Worm (Caenorhabditis elegans) whole organism, L1 larva: ENCODE results near the gene R10E4.7.

ENCODE experiments used
- C04F5.9 ChIP-seq: sonication (generic microtip); optimal IDR thresholded peaks from 2 replicates; lab custom pipeline; 2016; ENCODE audit warnings: missing genetic modification characterization, missing compliant biosample characterization
- C16A3.4 ChIP-seq: fragments of 150-350 bp; optimal IDR thresholded peaks from 2 replicates; lab custom pipeline; 2014; ENCODE audit warnings: missing biosample characterization, missing genetic modification characterization
- C34B4.2 ChIP-seq: sonication (generic microtip); optimal IDR thresholded peaks from 2 replicates; lab custom pipeline; 2017; ENCODE audit warnings: mild to moderate bottlenecking, missing genetic modification characterization, missing compliant biosample characterization
- F16B12.6 ChIP-seq: fragments of 150-350 bp; optimal IDR thresholded peaks from 2 replicates; lab custom pipeline; 2014; ENCODE audit warnings: missing biosample characterization, missing genetic modification characterization
- ama-1 ChIP-seq: fragments of 150-350 bp; optimal IDR thresholded peaks from 2 replicates; lab custom pipeline; 2014
- blmp-1 ChIP-seq: fragments of 150-350 bp; optimal IDR thresholded peaks from 2 replicates; lab custom pipeline; 2014; ENCODE audit warnings: missing biosample characterization, missing genetic modification characterization
- ceh-8 ChIP-seq: fragments of 200-800 bp; sonication (Bioruptor generic); optimal IDR thresholded peaks from 2 replicates; lab custom pipeline; 2018; ENCODE audit warnings: mild to moderate bottlenecking, missing genetic modification characterization, moderate library complexity, missing compliant biosample characterization
- ceh-82 ChIP-seq, 3 experiments: fragments of 150-350 bp in 1 of 3; sonication (generic microtip) in 2 of 3; optimal IDR thresholded peaks; 2 replicates each; lab custom pipeline; 2014 to 2017; ENCODE audit warnings: missing biosample characterization in 3 of 3, missing genetic modification characterization in 3 of 3
- dpl-1 ChIP-seq, 3 experiments: fragments of 150-350 bp in 2 of 3; sonication (generic microtip) in 1 of 3; optimal IDR thresholded peaks; 2 replicates each; lab custom pipeline; 2014 to 2017; ENCODE audit warnings: missing biosample characterization in 3 of 3, missing genetic modification characterization in 3 of 3, missing genetic modification reagents in 3 of 3
- efl-1 ChIP-seq, 4 experiments: fragments of 150-350 bp; optimal IDR thresholded peaks in 3 of 4; peaks in 1 of 4; 1 replicate in 1 of 4; 2 replicates in 3 of 4; lab custom pipeline; 2014; ENCODE audit warnings: missing biosample characterization in 2 of 4, missing genetic modification characterization in 2 of 4, missing genetic modification reagents in 2 of 4
- efl-3 ChIP-seq: fragments of 200-800 bp; sonication (Bioruptor generic); optimal IDR thresholded peaks from 2 replicates; lab custom pipeline; 2018; ENCODE audit warnings: mild to moderate bottlenecking, missing genetic modification characterization, missing compliant biosample characterization
- egl-27 ChIP-seq, 2 experiments: fragments of 150-350 bp in 1 of 2; sonication (generic microtip); optimal IDR thresholded peaks; 3 replicates each; lab custom pipeline; 2017 to 2018; ENCODE audit warnings: missing biosample characterization in 2 of 2, missing genetic modification characterization in 2 of 2, missing genetic modification reagents in 2 of 2
- elt-3 ChIP-seq, 6 experiments: fragments of 150-350 bp in 1 of 6; sonication (generic microtip); optimal IDR thresholded peaks; 2 replicates each; lab custom pipeline; 2017 to 2018; ENCODE audit warnings: missing biosample characterization in 6 of 6, missing genetic modification characterization in 6 of 6, inconsistent platforms in 1 of 6
- fos-1 ChIP-seq: fragments of 150-350 bp; optimal IDR thresholded peaks from 2 replicates; lab custom pipeline; 2014; ENCODE audit warnings: missing biosample characterization, missing genetic modification characterization
- hlh-4 ChIP-seq: sonication (generic microtip); optimal IDR thresholded peaks from 2 replicates; lab custom pipeline; 2016; ENCODE audit warnings: mild to moderate bottlenecking, missing genetic modification characterization, missing compliant biosample characterization
- irx-1 ChIP-seq: sonication (generic microtip); optimal IDR thresholded peaks from 2 replicates; lab custom pipeline; 2016; ENCODE audit warnings: missing genetic modification characterization, missing compliant biosample characterization
- jun-1 ChIP-seq: fragments of 150-350 bp; optimal IDR thresholded peaks from 2 replicates; lab custom pipeline; 2014; ENCODE audit warnings: missing biosample characterization, missing genetic modification reagents, missing genetic modification characterization
- lin-15B ChIP-seq: fragments of 150-350 bp; sonication (generic microtip); optimal IDR thresholded peaks from 3 replicates; lab custom pipeline; 2014; ENCODE audit warnings: missing biosample characterization, missing genetic modification characterization
- lin-35 ChIP-seq, 2 experiments: fragments of 150-350 bp; optimal IDR thresholded peaks; 2 replicates each; lab custom pipeline; 2014; ENCODE audit warnings: missing biosample characterization in 2 of 2, missing genetic modification characterization in 2 of 2, missing genetic modification reagents in 2 of 2
- lin-39 ChIP-seq: fragments of 150-350 bp; optimal IDR thresholded peaks from 2 replicates; lab custom pipeline; 2014; ENCODE audit warnings: missing biosample characterization, missing genetic modification reagents, missing genetic modification characterization
- lsy-2 ChIP-seq, 2 experiments: fragments of 150-350 bp; optimal IDR thresholded peaks; 2 replicates each; lab custom pipeline; 2014; ENCODE audit warnings: missing biosample characterization in 2 of 2, missing genetic modification characterization in 2 of 2
- mdl-1 ChIP-seq, 2 experiments: fragments of 150-350 bp; optimal IDR thresholded peaks; 2 replicates each; lab custom pipeline; 2014 to 2017; ENCODE audit warnings: missing biosample characterization in 2 of 2, missing genetic modification characterization in 2 of 2, inconsistent platforms in 1 of 2
- mep-1 ChIP-seq: fragments of 150-350 bp; optimal IDR thresholded peaks from 2 replicates; lab custom pipeline; 2014; ENCODE audit warnings: missing biosample characterization, missing genetic modification characterization
- nhr-11 ChIP-seq: fragments of 150-350 bp; optimal IDR thresholded peaks from 2 replicates; lab custom pipeline; 2014; ENCODE audit warnings: missing biosample characterization, missing genetic modification characterization
- nhr-19 ChIP-seq: fragments of 200-800 bp; sonication (Bioruptor generic); conservative IDR thresholded peaks from 2 replicates; pipeline ENCODE4 v1.3.6; 2022; ENCODE audit warnings: missing genetic modification characterization, missing compliant biosample characterization
- nhr-20 ChIP-seq: sonication (generic microtip); optimal IDR thresholded peaks from 2 replicates; lab custom pipeline; 2016; ENCODE audit warnings: mild to moderate bottlenecking, missing genetic modification characterization, missing compliant biosample characterization
- nhr-237 ChIP-seq: fragments of 150-350 bp; optimal IDR thresholded peaks from 2 replicates; lab custom pipeline; 2014; ENCODE audit warnings: missing biosample characterization, missing genetic modification characterization
- nhr-28 ChIP-seq: fragments of 150-350 bp; optimal IDR thresholded peaks from 2 replicates; lab custom pipeline; 2014; ENCODE audit warnings: missing biosample characterization, missing genetic modification characterization
- nhr-71 ChIP-seq: sonication (generic microtip); optimal IDR thresholded peaks from 2 replicates; lab custom pipeline; 2016; ENCODE audit warnings: mild to moderate bottlenecking, missing genetic modification characterization, moderate library complexity, missing compliant biosample characterization
- nhr-76 ChIP-seq: sonication (generic microtip); optimal IDR thresholded peaks from 2 replicates; lab custom pipeline; 2017; ENCODE audit warnings: missing biosample characterization, missing genetic modification characterization
- nhr-77 ChIP-seq: fragments of 150-350 bp; optimal IDR thresholded peaks from 2 replicates; lab custom pipeline; 2014; ENCODE audit warnings: missing biosample characterization, missing genetic modification characterization
- nhr-85 ChIP-seq: sonication (generic microtip); peaks from one replicate; lab custom pipeline; 2016; ENCODE audit warnings: missing genetic modification characterization, inconsistent platforms, missing compliant biosample characterization
- nhr-90 ChIP-seq: sonication (generic microtip); optimal IDR thresholded peaks from 2 replicates; lab custom pipeline; 2016; ENCODE audit warnings: mild to moderate bottlenecking, missing genetic modification characterization, missing compliant biosample characterization; ENCODE audit not compliant: poor library complexity
- pax-3 ChIP-seq: fragments of 200-800 bp; sonication (Bioruptor generic); optimal IDR thresholded peaks from 2 replicates; lab custom pipeline; 2018; ENCODE audit warnings: mild to moderate bottlenecking, missing genetic modification characterization, moderate library complexity, missing compliant biosample characterization
- pqm-1 ChIP-seq: sonication (generic microtip); optimal IDR thresholded peaks from 3 replicates; lab custom pipeline; 2017; ENCODE audit warnings: missing biosample characterization, missing genetic modification characterization
- skn-1 ChIP-seq: fragments of 150-350 bp; optimal IDR thresholded peaks from 2 replicates; lab custom pipeline; 2014; ENCODE audit warnings: missing biosample characterization, missing genetic modification characterization
- snu-23 ChIP-seq: sonication (generic microtip); optimal IDR thresholded peaks from 2 replicates; lab custom pipeline; 2016; ENCODE audit warnings: missing genetic modification characterization, missing compliant biosample characterization
- sup-37 ChIP-seq: fragments of 200-800 bp; sonication (Bioruptor generic); optimal IDR thresholded peaks from 2 replicates; lab custom pipeline; 2018; ENCODE audit warnings: mild to moderate bottlenecking, missing genetic modification characterization, missing compliant biosample characterization
- swsn-7 ChIP-seq: sonication (generic microtip); optimal IDR thresholded peaks from 2 replicates; lab custom pipeline; 2016; ENCODE audit warnings: missing genetic modification characterization, missing compliant biosample characterization
- tbx-2 ChIP-seq: sonication (generic microtip); optimal IDR thresholded peaks from 2 replicates; lab custom pipeline; 2016; ENCODE audit warnings: missing genetic modification characterization, missing compliant biosample characterization
- tlp-1 ChIP-seq: fragments of 150-350 bp; optimal IDR thresholded peaks from 2 replicates; lab custom pipeline; 2014; ENCODE audit warnings: missing biosample characterization, missing genetic modification characterization
- unc-130 ChIP-seq: fragments of 150-350 bp; optimal IDR thresholded peaks from 2 replicates; lab custom pipeline; 2017; ENCODE audit warnings: missing biosample characterization, missing genetic modification characterization, inconsistent platforms
- unc-98 ChIP-seq: fragments of 200-800 bp; sonication (Bioruptor generic); IDR thresholded peaks from 2 replicates; pipeline ENCODE4 v1.3.6; 2022; ENCODE audit warnings: missing genetic modification characterization, missing compliant biosample characterization
- xbp-1 ChIP-seq: sonication (generic microtip); optimal IDR thresholded peaks from 2 replicates; lab custom pipeline; 2016; ENCODE audit warnings: missing genetic modification characterization, missing compliant biosample characterization

The R10E4.7 gene

ce11 chrIII:4289952-4290351 is 4.7 kb upstream of the R10E4.7 start:
- no peak for TF ChIP-seq efl-1 (optimal IDR thresholded peaks at IDR 0.05; lab: Kevin White, UChicago)
- peak in 1 of 2 experiments; percentile 30 for TF ChIP-seq efl-1 (GFP tag; optimal IDR thresholded peaks at IDR 0.05 in 1 of 2; lab: Kevin White, UChicago)
- TF ChIP-seq nhr-11: no peak
- TF ChIP-seq, all 84 proteins: peak for 1

ce11 chrIII:4291216-4291691 is 3.4 kb upstream of the R10E4.7 start, which contains the start of gene mcm-5:
Gene mcm-5 (minus strand): TSS chrIII:4291266.
- TF ChIP-seq mep-1 (tag; lab: Kevin White, UChicago): peak; percentile 66
- peak; percentile 77 for TF ChIP-seq unc-130 (tag; lab: Kevin White, UChicago)
- TF ChIP-seq nhr-71 (tag; lab: Kevin White, UChicago): peak; percentile 46
- peak in 1 of 3 experiments; percentile 9 for TF ChIP-seq ceh-82 (tag; optimal IDR thresholded peaks at IDR 0.05; lab: Kevin White, UChicago)
- TF ChIP-seq dpl-1 (GFP tag; optimal IDR thresholded peaks at IDR 0.05; lab: Kevin White, UChicago): peak; percentile 84 to 91 (median 86)
- peak; percentile 73 to 81 for TF ChIP-seq efl-1 (optimal IDR thresholded peaks at IDR 0.05; lab: Kevin White, UChicago)
- TF ChIP-seq efl-1 (GFP tag; optimal IDR thresholded peaks at IDR 0.05 in 1 of 2; lab: Kevin White, UChicago): peak; percentile 88 to 98
- TF ChIP-seq C04F5.9 (tag; lab: Kevin White, UChicago): no peak
- TF ChIP-seq efl-3 (GFP tag; lab: Kevin White, UChicago): no peak
- peak; percentile 49 for TF ChIP-seq skn-1
- no peak for TF ChIP-seq unc-98 (GFP tag; lab: Robert Waterston, UW)
- TF ChIP-seq nhr-85 (tag; lab: Kevin White, UChicago): peak; percentile 65
- peak; percentile 86 for TF ChIP-seq F16B12.6 (tag; lab: Kevin White, UChicago)
- TF ChIP-seq lin-35 (GFP tag; optimal IDR thresholded peaks at IDR 0.05; lab: Kevin White, UChicago): peak; percentile 82 to 89
- TF ChIP-seq nhr-28 (tag; lab: Kevin White, UChicago): no peak
- TF ChIP-seq lsy-2 (tag; optimal IDR thresholded peaks at IDR 0.05; lab: Kevin White, UChicago): peak; percentile 54 to 75
- no peak for TF ChIP-seq pax-3
- no peak for TF ChIP-seq nhr-76
- TF ChIP-seq jun-1 (tag; lab: Kevin White, UChicago): no peak
- TF ChIP-seq snu-23 (GFP tag; lab: Kevin White, UChicago): peak; percentile 65
- TF ChIP-seq C16A3.4 (tag; lab: Kevin White, UChicago): peak; percentile 36
- TF ChIP-seq lin-15B (tag; lab: Kevin White, UChicago): peak; percentile 3
- TF ChIP-seq nhr-20 (tag; lab: Kevin White, UChicago): peak; percentile 34
- TF ChIP-seq nhr-77 (tag; lab: Kevin White, UChicago): no peak
- peak; percentile 34 for TF ChIP-seq swsn-7 (tag; lab: Kevin White, UChicago)
- 0 out of 2 replicates have a peak, but pooled peaks have one; percentile 16 for TF ChIP-seq nhr-19 (GFP tag; lab: Robert Waterston, UW)
- TF ChIP-seq sup-37 (GFP tag; lab: Kevin White, UChicago): no peak
- peak; percentile 28 for TF ChIP-seq nhr-90 (tag; lab: Kevin White, UChicago)
- peak; percentile 52 for TF ChIP-seq blmp-1
- TF ChIP-seq elt-3 (tag; optimal IDR thresholded peaks at IDR 0.05; lab: Kevin White, UChicago): peak in 1 of 6 experiments; percentile 48
- peak; percentile 42 for TF ChIP-seq xbp-1 (tag; lab: Kevin White, UChicago)
- no peak for TF ChIP-seq pqm-1 (tag; lab: Kevin White, UChicago)
- TF ChIP-seq nhr-237 (tag; lab: Kevin White, UChicago): no peak
- no peak for TF ChIP-seq ama-1

DNA sequence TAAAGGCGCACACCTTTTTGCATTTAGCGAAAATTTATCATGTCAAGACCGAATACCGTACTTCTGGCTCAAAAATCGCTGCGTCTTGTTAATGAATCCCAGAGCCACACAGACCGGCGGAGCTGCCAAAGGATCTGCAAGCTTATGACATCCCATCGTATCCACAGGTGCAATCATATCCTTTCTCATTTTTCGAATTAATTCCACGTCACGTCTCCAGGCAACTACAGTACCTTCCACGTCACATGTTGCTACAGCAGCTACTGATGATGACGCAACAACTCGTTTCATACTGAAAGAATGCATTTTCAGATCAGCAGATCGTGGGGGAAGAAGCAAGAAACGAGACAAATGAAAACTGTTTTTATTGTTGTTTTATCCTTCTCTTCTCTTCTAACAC is 1.5 kb upstream of the R10E4.7 start, which contains the start of gene R10E4.6:
Gene R10E4.6, plus strand, starts transcription at position 301 of the 400 bp plus-strand sequence.
- TF ChIP-seq fos-1 (tag; lab: Kevin White, UChicago) (no peak), unc-130 (tag; lab: Kevin White, UChicago) (no peak), tbx-2 (no peak), pqm-1 (tag; lab: Kevin White, UChicago) (no peak), tlp-1 (tag; lab: Kevin White, UChicago) (no peak), egl-27 (tag; optimal IDR thresholded peaks at IDR 0.05; lab: Kevin White, UChicago) (no peak), nhr-71 (tag; lab: Kevin White, UChicago) (no peak), elt-3 (tag; optimal IDR thresholded peaks at IDR 0.05; lab: Kevin White, UChicago) (no peak), irx-1 (tag; lab: Kevin White, UChicago) (no peak), mep-1 (tag; lab: Kevin White, UChicago) (no peak), lin-39 (tag; lab: Kevin White, UChicago) (no peak), sup-37 (GFP tag; lab: Kevin White, UChicago) (no peak), hlh-4 (tag; lab: Kevin White, UChicago) (no peak), ceh-8 (no peak), ceh-82 (tag; optimal IDR thresholded peaks at IDR 0.05; lab: Kevin White, UChicago) (no peak), mdl-1 (tag; optimal IDR thresholded peaks at IDR 0.05; lab: Kevin White, UChicago) (no peak), C34B4.2 (no peak)
